2 worm cellular contexts compared by ENCODE assay signal in the genomic region with DNA sequence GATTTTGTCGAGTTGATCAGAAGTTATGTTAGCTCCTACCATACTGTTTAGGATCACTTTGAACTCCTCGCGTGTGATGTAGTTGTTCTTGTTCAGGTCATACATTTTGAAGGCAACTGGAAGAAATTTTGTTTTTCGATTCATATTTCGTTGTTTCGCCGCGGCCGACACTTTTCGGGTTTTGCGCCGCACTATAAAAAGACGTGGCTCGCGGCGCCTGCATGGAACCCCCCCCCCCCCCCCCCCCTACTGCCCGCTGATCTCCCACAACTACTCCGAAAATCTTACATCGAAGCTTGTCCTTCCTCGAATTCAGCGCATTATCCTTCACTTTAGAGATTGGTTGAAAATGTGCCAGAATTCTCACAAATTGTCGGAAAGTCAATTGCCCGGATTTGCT.
TF ChIP-seq lines count a peak whose summit lies in the region.

No protein-coding gene starts in this region.

TF ChIP-seq in whole organism, L4 larva, 104 proteins besides CTCF, POLR2A, EP300 and RAD21:
- no peak for TF ChIP-seq tag-97 (GFP tag; IDR thresholded peaks at IDR 0.05; lab: Robert Waterston, UW)
- peak; percentile 82 for TF ChIP-seq set-16 (GFP tag; IDR thresholded peaks at IDR 0.05; lab: Robert Waterston, UW)

TF ChIP-seq in whole organism, young adult, 124 proteins besides CTCF, POLR2A, EP300 and RAD21:
- TF ChIP-seq athp-1 (tag; optimal IDR thresholded peaks at IDR 0.05; lab: Kevin White, UChicago) = no peak
- no peak for TF ChIP-seq snpc-4 (GFP tag; optimal IDR thresholded peaks at IDR 0.05; lab: Kevin White, UChicago)
- peak in 1 of 4 experiments; percentile 22 for TF ChIP-seq snpc-4 (tag; optimal IDR thresholded peaks at IDR 0.05; lab: Kevin White, UChicago)
- TF ChIP-seq egrh-3 (GFP tag; IDR thresholded peaks at IDR 0.05; lab: Robert Waterston, UW) = peak; percentile 75; the same call in 1 of the 2 replicates
